Worm (Caenorhabditis elegans): ENCODE data around the gene cyn-2.
A peak's percentile ranks its signal among the peaks of the same experiment; 100 is the strongest.

- TF ChIP-seq F37D6.2 (tag; optimal IDR thresholded peaks at IDR 0.05) (no peak), ztf-11 (tag; optimal IDR thresholded peaks at IDR 0.05) (no peak), ces-1 (GFP tag; optimal IDR thresholded peaks at IDR 0.05) (no peak), egl-43 (GFP tag; IDR thresholded peaks at IDR 0.05) (peak; percentile 41; the same call in 1 of the 2 replicates), dpl-1 (GFP tag; optimal IDR thresholded peaks at IDR 0.05) (no peak)
Measured at ce11 chrIII:13656680-13657079, 35.8 kb upstream of the cyn-2 start.
